Worm (Caenorhabditis elegans): ENCODE data around the gene clec-57.

DNA sequence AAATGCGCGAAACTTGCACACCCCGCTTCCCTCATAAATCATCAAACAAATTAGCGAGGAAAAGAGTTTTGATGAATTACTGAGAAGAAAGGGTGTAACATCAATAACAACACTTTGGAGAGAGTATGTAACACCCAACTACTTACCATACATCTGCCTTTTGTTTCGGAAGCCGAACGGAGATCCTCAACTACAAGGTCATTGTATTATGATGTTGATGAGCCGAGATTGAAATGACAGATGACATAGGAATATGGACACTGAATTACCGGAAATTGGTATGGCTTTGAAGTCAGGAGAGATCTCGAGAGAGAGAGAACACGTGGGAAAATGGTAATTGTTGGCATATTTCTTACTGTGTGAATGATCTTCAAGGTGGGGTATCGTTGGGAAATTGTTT lies 43.0 kb upstream of the clec-57 start:
- TF ChIP-seq ztf-11 (tag; optimal IDR thresholded peaks at IDR 0.05) (no peak), jun-1 (tag; optimal IDR thresholded peaks at IDR 0.05) (no peak), skn-1 (tag; optimal IDR thresholded peaks at IDR 0.05) (no peak), fkh-10 (GFP tag; optimal IDR thresholded peaks at IDR 0.05) (no peak), elt-2 (tag; optimal IDR thresholded peaks at IDR 0.05) (no peak), mdl-1 (tag; optimal IDR thresholded peaks at IDR 0.05) (no peak), ztf-4 (tag; optimal IDR thresholded peaks at IDR 0.05) (no peak)
